Fruit fly (Drosophila melanogaster): ENCODE measurements around the gene rept.

DNA sequence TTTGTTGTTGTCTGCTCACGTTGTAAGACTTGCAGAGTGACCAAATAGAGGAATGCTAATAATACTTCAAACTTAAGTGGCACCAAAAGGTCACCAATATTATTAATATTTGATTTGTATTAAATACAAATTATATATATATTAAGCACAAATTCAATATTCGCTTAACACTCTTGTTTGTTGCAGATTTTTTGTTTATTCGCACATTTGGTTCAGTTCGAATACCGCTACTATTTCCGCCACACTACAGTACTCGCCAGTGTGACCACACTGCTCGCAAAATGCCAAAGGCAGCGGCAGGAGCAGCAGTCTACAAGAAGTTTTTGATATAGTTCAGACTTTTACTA lies 9.0 kb downstream of the rept start, which contains the start of gene Max:
- peak; percentile 43 for TF ChIP-seq pad (GFP tag; optimal IDR thresholded peaks at IDR 0.05)
- TF ChIP-seq Mnt (GFP tag; optimal IDR thresholded peaks at IDR 0.05): peak; percentile 36
- TF ChIP-seq CG1620 (GFP tag; optimal IDR thresholded peaks at IDR 0.05): peak; percentile 32
- TF ChIP-seq kay (GFP tag; ENCODE audit: borderline replicate concordance): peak; percentile 71
- no peak for TF ChIP-seq CG5204 (GFP tag; optimal IDR thresholded peaks at IDR 0.05)
- TF ChIP-seq CG33017 (tag; optimal IDR thresholded peaks at IDR 0.05): peak; percentile 77
- peak; percentile 62 for TF ChIP-seq CG7045 (GFP tag; optimal IDR thresholded peaks at IDR 0.05)
- TF ChIP-seq CG11617 (GFP tag; optimal IDR thresholded peaks at IDR 0.05): peak; percentile 77
- TF ChIP-seq ovo (GFP tag; optimal IDR thresholded peaks at IDR 0.05): no peak
- TF ChIP-seq CG14711 (tag; optimal IDR thresholded peaks at IDR 0.05): peak; percentile 77
- TF ChIP-seq Clk (GFP tag; optimal IDR thresholded peaks at IDR 0.05): no peak

Measured in whole organism, adult.